Worm (Caenorhabditis elegans) whole organism, L2 larva: ENCODE measurements around the gene Y94H6A.5.

ENCODE experiments used
- C34F6.9 ChIP-seq: fragments of 150-350 bp; optimal IDR thresholded peaks from 2 replicates; lab custom pipeline; 2014; ENCODE audit warnings: missing biosample characterization, missing genetic modification characterization
- F13H6.1 ChIP-seq: sonication (generic microtip); optimal IDR thresholded peaks from 2 replicates; lab custom pipeline; 2016; ENCODE audit warnings: missing genetic modification characterization, missing compliant biosample characterization
- R02D3.7 ChIP-seq: fragments of 150-350 bp; optimal IDR thresholded peaks from 2 replicates; lab custom pipeline; 2014; ENCODE audit warnings: missing biosample characterization, missing genetic modification characterization
- Y55F3AM.14 ChIP-seq: fragments of 200-800 bp; sonication (Bioruptor generic); optimal IDR thresholded peaks from 2 replicates; lab custom pipeline; 2018; ENCODE audit warnings: mild to moderate bottlenecking, missing genetic modification characterization, missing compliant biosample characterization
- ZK546.5 ChIP-seq: sonication (generic microtip); optimal IDR thresholded peaks from 2 replicates; lab custom pipeline; 2017; ENCODE audit warnings: missing biosample characterization, missing genetic modification characterization
- alr-1 ChIP-seq: fragments of 150-350 bp; optimal IDR thresholded peaks from 2 replicates; lab custom pipeline; 2014; ENCODE audit warnings: missing biosample characterization, missing genetic modification characterization
- aly-2 ChIP-seq: fragments of 150-350 bp; optimal IDR thresholded peaks from 2 replicates; lab custom pipeline; 2014; ENCODE audit warnings: missing biosample characterization, missing genetic modification characterization
- ama-1 ChIP-seq: fragments of 150-350 bp; optimal IDR thresholded peaks from 2 replicates; lab custom pipeline; 2018; ENCODE audit warnings: inconsistent platforms
- blmp-1 ChIP-seq: sonication (generic microtip); optimal IDR thresholded peaks from 2 replicates; lab custom pipeline; 2017; ENCODE audit warnings: missing genetic modification characterization, mild to moderate bottlenecking, missing compliant biosample characterization, antibody characterized with exemption, moderate library complexity; ENCODE audit not compliant: insufficient read depth
- ceh-16 ChIP-seq: fragments of 150-350 bp; optimal IDR thresholded peaks from 2 replicates; lab custom pipeline; 2014; ENCODE audit warnings: missing biosample characterization, missing genetic modification characterization
- ceh-82 ChIP-seq: fragments of 150-350 bp; optimal IDR thresholded peaks from 2 replicates; lab custom pipeline; 2014; ENCODE audit warnings: missing biosample characterization, missing genetic modification characterization
- crh-2 ChIP-seq: sonication (generic microtip); optimal IDR thresholded peaks from 2 replicates; lab custom pipeline; 2017; ENCODE audit warnings: missing biosample characterization, missing genetic modification characterization
- dmd-4 ChIP-seq: sonication (generic microtip); optimal IDR thresholded peaks from 2 replicates; lab custom pipeline; 2017; ENCODE audit warnings: missing biosample characterization, missing genetic modification characterization
- egl-27 ChIP-seq: sonication (generic microtip); optimal IDR thresholded peaks from 3 replicates; lab custom pipeline; 2017; ENCODE audit warnings: missing biosample characterization, missing genetic modification reagents, missing genetic modification characterization
- elt-1 ChIP-seq: fragments of 150-350 bp; optimal IDR thresholded peaks from 2 replicates; lab custom pipeline; 2014; ENCODE audit warnings: missing biosample characterization, missing genetic modification characterization
- elt-3 ChIP-seq: sonication (generic microtip); optimal IDR thresholded peaks from 2 replicates; lab custom pipeline; 2017; ENCODE audit warnings: missing biosample characterization, missing genetic modification characterization
- fos-1 ChIP-seq: fragments of 150-350 bp; optimal IDR thresholded peaks from 2 replicates; lab custom pipeline; 2014; ENCODE audit warnings: missing biosample characterization, missing genetic modification characterization
- gmeb-1 ChIP-seq: fragments of 150-350 bp; optimal IDR thresholded peaks from 2 replicates; lab custom pipeline; 2014; ENCODE audit warnings: missing biosample characterization, missing genetic modification characterization
- lin-11 ChIP-seq: fragments of 150-350 bp; sonication (generic microtip); optimal IDR thresholded peaks from 2 replicates; lab custom pipeline; 2014; ENCODE audit warnings: missing biosample characterization, missing genetic modification characterization, inconsistent platforms, mixed read lengths
- lin-13 ChIP-seq: fragments of 150-350 bp; optimal IDR thresholded peaks from 2 replicates; lab custom pipeline; 2014; ENCODE audit warnings: missing biosample characterization, missing genetic modification reagents, missing genetic modification characterization
- lin-39 ChIP-seq: fragments of 150-350 bp; optimal IDR thresholded peaks from 2 replicates; lab custom pipeline; 2014; ENCODE audit warnings: missing biosample characterization, missing genetic modification reagents, missing genetic modification characterization
- lsy-2 ChIP-seq, 2 experiments: fragments of 150-350 bp in 1 of 2; sonication (generic microtip) in 1 of 2; optimal IDR thresholded peaks; 2 replicates each; lab custom pipeline; 2014 to 2017; ENCODE audit warnings: missing biosample characterization in 2 of 2, missing genetic modification characterization in 2 of 2
- mab-5 ChIP-seq: fragments of 150-350 bp; optimal IDR thresholded peaks from 2 replicates; lab custom pipeline; 2014; ENCODE audit warnings: missing biosample characterization, missing genetic modification characterization
- mbf-1 ChIP-seq: sonication (generic microtip); optimal IDR thresholded peaks from 2 replicates; lab custom pipeline; 2017; ENCODE audit warnings: missing biosample characterization, missing genetic modification characterization
- mdl-1 ChIP-seq, 2 experiments: fragments of 150-350 bp in 1 of 2; sonication (generic microtip) in 1 of 2; optimal IDR thresholded peaks; 2 replicates each; lab custom pipeline; 2017; ENCODE audit warnings: missing biosample characterization in 2 of 2, missing genetic modification characterization in 2 of 2
- nhr-10 ChIP-seq: sonication (generic microtip); optimal IDR thresholded peaks from 2 replicates; lab custom pipeline; 2017; ENCODE audit warnings: missing biosample characterization, missing genetic modification characterization
- nhr-11 ChIP-seq: fragments of 150-350 bp; optimal IDR thresholded peaks from 2 replicates; lab custom pipeline; 2014; ENCODE audit warnings: missing biosample characterization, missing genetic modification characterization
- nhr-12 ChIP-seq: fragments of 150-350 bp; optimal IDR thresholded peaks from 2 replicates; lab custom pipeline; 2014; ENCODE audit warnings: missing biosample characterization, missing genetic modification characterization
- nhr-129 ChIP-seq: fragments of 150-350 bp; optimal IDR thresholded peaks from 2 replicates; lab custom pipeline; 2014; ENCODE audit warnings: missing biosample characterization, missing genetic modification characterization
- nhr-21 ChIP-seq: fragments of 150-350 bp; optimal IDR thresholded peaks from 2 replicates; lab custom pipeline; 2014; ENCODE audit warnings: missing biosample characterization, missing genetic modification characterization
- nhr-23 ChIP-seq: fragments of 150-350 bp; optimal IDR thresholded peaks from 2 replicates; lab custom pipeline; 2014; ENCODE audit warnings: missing biosample characterization, missing genetic modification reagents, missing genetic modification characterization
- nhr-237 ChIP-seq: fragments of 150-350 bp; optimal IDR thresholded peaks from 2 replicates; lab custom pipeline; 2014; ENCODE audit warnings: missing biosample characterization, missing genetic modification characterization
- nhr-25 ChIP-seq: fragments of 150-350 bp; sonication (generic microtip); optimal IDR thresholded peaks from 3 replicates; lab custom pipeline; 2014; ENCODE audit warnings: missing biosample characterization, missing genetic modification characterization
- nhr-6 ChIP-seq: fragments of 150-350 bp; optimal IDR thresholded peaks from 2 replicates; lab custom pipeline; 2014; ENCODE audit warnings: missing biosample characterization, missing genetic modification characterization
- nhr-77 ChIP-seq: fragments of 150-350 bp; optimal IDR thresholded peaks from 2 replicates; lab custom pipeline; 2014; ENCODE audit warnings: missing biosample characterization, missing genetic modification characterization
- peb-1 ChIP-seq: fragments of 150-350 bp; optimal IDR thresholded peaks from 2 replicates; lab custom pipeline; 2014; ENCODE audit warnings: missing biosample characterization, missing genetic modification characterization
- sem-4 ChIP-seq: fragments of 150-350 bp; optimal IDR thresholded peaks from 2 replicates; lab custom pipeline; 2014; ENCODE audit warnings: missing biosample characterization, missing genetic modification reagents, missing genetic modification characterization
- skn-1 ChIP-seq: sonication (generic microtip); optimal IDR thresholded peaks from 2 replicates; lab custom pipeline; 2017; ENCODE audit warnings: missing biosample characterization, missing genetic modification characterization
- sma-3 ChIP-seq: sonication (generic microtip); optimal IDR thresholded peaks from 2 replicates; lab custom pipeline; 2016; ENCODE audit warnings: missing genetic modification reagents, missing genetic modification characterization, missing compliant biosample characterization
- sma-9 ChIP-seq, 2 experiments: fragments of 150-350 bp in 1 of 2; sonication (generic microtip) in 1 of 2; optimal IDR thresholded peaks; 2 replicates each; lab custom pipeline; 2014 to 2016; ENCODE audit warnings: missing genetic modification characterization in 2 of 2, mild to moderate bottlenecking in 1 of 2, missing biosample characterization in 1 of 2, missing compliant biosample characterization in 1 of 2, missing genetic modification reagents in 1 of 2, moderate library complexity in 1 of 2
- snpc-4 ChIP-seq: fragments of 150-350 bp; optimal IDR thresholded peaks from 2 replicates; lab custom pipeline; 2014; ENCODE audit warnings: missing biosample characterization, missing genetic modification characterization
- unc-39 ChIP-seq: fragments of 150-350 bp; optimal IDR thresholded peaks from 2 replicates; lab custom pipeline; 2014; ENCODE audit warnings: missing biosample characterization, missing genetic modification characterization
- unc-55 ChIP-seq: fragments of 150-350 bp; sonication (generic microtip); optimal IDR thresholded peaks from 3 replicates; lab custom pipeline; 2014; ENCODE audit warnings: missing biosample characterization, missing genetic modification reagents, missing genetic modification characterization
- unc-62 ChIP-seq: fragments of 150-350 bp; optimal IDR thresholded peaks from 2 replicates; lab custom pipeline; 2014; ENCODE audit warnings: missing biosample characterization, missing genetic modification reagents, missing genetic modification characterization
- zag-1 ChIP-seq: fragments of 150-350 bp; optimal IDR thresholded peaks from 2 replicates; lab custom pipeline; 2014; ENCODE audit warnings: missing biosample characterization, missing genetic modification characterization
- ztf-1 ChIP-seq: fragments of 200-800 bp; sonication (Bioruptor generic); conservative IDR thresholded peaks from 2 replicates; pipeline ENCODE4 v1.3.6; 2022; ENCODE audit warnings: missing genetic modification characterization, missing compliant biosample characterization
- ztf-11 ChIP-seq: sonication (generic microtip); optimal IDR thresholded peaks from 2 replicates; lab custom pipeline; 2017; ENCODE audit warnings: missing biosample characterization, missing genetic modification characterization
- ztf-4 ChIP-seq: fragments of 150-350 bp; optimal IDR thresholded peaks from 2 replicates; lab custom pipeline; 2014; ENCODE audit warnings: missing biosample characterization, missing genetic modification characterization

Y94H6A.5 gene

ce11 chrIV:2708329-2708965, 4.7 kb upstream of the Y94H6A.5 start:
- TF ChIP-seq peb-1 (no peak), mdl-1 (tag; optimal IDR thresholded peaks at IDR 0.05; lab: Kevin White, UChicago) (peak; percentile 81 to 91), nhr-25 (tag; lab: Kevin White, UChicago) (peak; percentile 73), lin-39 (tag; lab: Kevin White, UChicago) (no peak), Y55F3AM.14 (peak; percentile 70), crh-2 (tag; lab: Kevin White, UChicago) (peak; percentile 87), alr-1 (no peak), nhr-12 (no peak), unc-39 (tag; lab: Kevin White, UChicago) (no peak), lin-11 (tag; lab: Kevin White, UChicago) (peak; percentile 76), unc-62 (GFP tag; lab: Kevin White, UChicago) (no peak), nhr-11 (tag; lab: Kevin White, UChicago) (no peak), C34F6.9 (tag; lab: Kevin White, UChicago) (peak; percentile 92), lin-13 (GFP tag; lab: Kevin White, UChicago) (peak; percentile 85), sem-4 (tag; lab: Kevin White, UChicago) (peak; percentile 26), nhr-129 (peak; percentile 88), nhr-6 (tag; lab: Kevin White, UChicago) (peak; percentile 28), sma-9 (GFP tag; optimal IDR thresholded peaks at IDR 0.05; lab: Kevin White, UChicago) (peak; percentile 89), sma-9 (tag; optimal IDR thresholded peaks at IDR 0.05; lab: Kevin White, UChicago) (no peak), ztf-4 (tag; lab: Kevin White, UChicago) (peak; percentile 74), skn-1 (tag; lab: Kevin White, UChicago) (no peak), fos-1 (tag; lab: Kevin White, UChicago) (peak; percentile 63), elt-3 (tag; lab: Kevin White, UChicago) (no peak), F13H6.1 (tag; lab: Kevin White, UChicago) (peak; percentile 87), mbf-1 (tag; lab: Kevin White, UChicago) (no peak), ZK546.5 (tag; lab: Kevin White, UChicago) (peak; percentile 11), ceh-16 (tag; lab: Kevin White, UChicago) (no peak), gmeb-1 (tag; lab: Kevin White, UChicago) (peak; percentile 64), ceh-82 (tag; lab: Kevin White, UChicago) (peak; percentile 16), nhr-10 (no peak), nhr-21 (tag; lab: Kevin White, UChicago) (peak; percentile 85), blmp-1 (tag; lab: Kevin White, UChicago) (peak; percentile 1), R02D3.7 (tag; lab: Kevin White, UChicago) (no peak), nhr-23 (tag; lab: Kevin White, UChicago) (no peak), aly-2 (no peak), ama-1 (peak; percentile 8), ztf-1 (no peak), zag-1 (peak; percentile 17), egl-27 (tag; lab: Kevin White, UChicago) (peak; percentile 58), nhr-77 (tag; lab: Kevin White, UChicago) (no peak), ztf-11 (tag; lab: Kevin White, UChicago) (no peak), sma-3 (peak; percentile 77), mab-5 (tag; lab: Kevin White, UChicago) (peak; percentile 78), snpc-4 (peak; percentile 12), lsy-2 (tag; optimal IDR thresholded peaks at IDR 0.05; lab: Kevin White, UChicago) (peak; percentile 46 to 88), unc-55 (GFP tag; lab: Kevin White, UChicago) (peak; percentile 89), elt-1 (no peak), nhr-237 (tag; lab: Kevin White, UChicago) (no peak), dmd-4 (tag; lab: Kevin White, UChicago) (no peak)
- TF ChIP-seq, all 48 proteins: peak for 27
